Worm (Caenorhabditis elegans) whole organism, late embryonic: ENCODE data around the gene clec-234.

ENCODE experiments used
- C08G9.2 ChIP-seq: sonication (generic microtip); optimal IDR thresholded peaks from 2 replicates; lab custom pipeline; 2016; ENCODE audit warnings: mild to moderate bottlenecking, missing genetic modification characterization, moderate library complexity, missing compliant biosample characterization
- F13H6.1 ChIP-seq: sonication (generic microtip); optimal IDR thresholded peaks from 2 replicates; lab custom pipeline; 2016; ENCODE audit warnings: missing genetic modification characterization, missing compliant biosample characterization
- K02D7.2 ChIP-seq: sonication (generic microtip); optimal IDR thresholded peaks from 2 replicates; lab custom pipeline; 2017; ENCODE audit warnings: mild to moderate bottlenecking, missing genetic modification characterization, missing compliant biosample characterization
- T23F11.4 ChIP-seq: fragments of 200-800 bp; sonication (Bioruptor generic); optimal IDR thresholded peaks from 2 replicates; lab custom pipeline; 2018; ENCODE audit warnings: mild to moderate bottlenecking, missing genetic modification characterization, missing compliant biosample characterization
- ahr-1 ChIP-seq: sonication (generic microtip); optimal IDR thresholded peaks from 2 replicates; lab custom pipeline; 2016; ENCODE audit warnings: missing genetic modification characterization, missing compliant biosample characterization
- ama-1 ChIP-seq: fragments of 150-350 bp; optimal IDR thresholded peaks from 2 replicates; lab custom pipeline; 2014
- ceh-14 ChIP-seq: sonication (generic microtip); optimal IDR thresholded peaks from 2 replicates; lab custom pipeline; 2016; ENCODE audit warnings: missing genotype, missing genetic modification characterization, missing compliant biosample characterization
- ceh-2 ChIP-seq: sonication (generic microtip); optimal IDR thresholded peaks from 2 replicates; lab custom pipeline; 2016; ENCODE audit warnings: missing genotype, missing genetic modification characterization, missing compliant biosample characterization
- ceh-22 ChIP-seq: sonication (generic microtip); optimal IDR thresholded peaks from 2 replicates; lab custom pipeline; 2017; ENCODE audit warnings: missing biosample characterization, missing genetic modification characterization
- ceh-24 ChIP-seq: sonication (generic microtip); optimal IDR thresholded peaks from 2 replicates; lab custom pipeline; 2016; ENCODE audit warnings: mild to moderate bottlenecking, missing genetic modification characterization, missing compliant biosample characterization
- ceh-30 ChIP-seq: fragments of 150-350 bp; optimal IDR thresholded peaks from 2 replicates; lab custom pipeline; 2014; ENCODE audit warnings: missing biosample characterization, missing genetic modification characterization
- ceh-31 ChIP-seq: sonication (generic microtip); optimal IDR thresholded peaks from 2 replicates; lab custom pipeline; 2016; ENCODE audit warnings: missing genetic modification characterization, missing compliant biosample characterization
- ceh-45 ChIP-seq: fragments of 200-800 bp; sonication (Bioruptor generic); IDR thresholded peaks from 2 replicates; pipeline ENCODE4 v1.3.6; 2022; ENCODE audit warnings: missing genetic modification reagents, missing genetic modification characterization, missing compliant biosample characterization
- ceh-6 ChIP-seq: fragments of 200-800 bp; sonication (Bioruptor generic); optimal IDR thresholded peaks from 2 replicates; lab custom pipeline; 2018; ENCODE audit warnings: mild to moderate bottlenecking, missing genetic modification characterization, missing compliant biosample characterization
- dve-1 ChIP-seq: sonication (generic microtip); optimal IDR thresholded peaks from 2 replicates; lab custom pipeline; 2017; ENCODE audit warnings: antibody characterized with exemption, mild to moderate bottlenecking, missing genetic modification characterization, missing compliant biosample characterization
- elt-4 ChIP-seq: sonication (generic microtip); optimal IDR thresholded peaks from 2 replicates; lab custom pipeline; 2016; ENCODE audit warnings: missing genetic modification characterization, missing compliant biosample characterization
- fkh-10 ChIP-seq: fragments of 150-350 bp; optimal IDR thresholded peaks from 2 replicates; lab custom pipeline; 2014; ENCODE audit warnings: missing biosample characterization, missing genetic modification reagents, missing genetic modification characterization
- fkh-6 ChIP-seq: sonication (generic microtip); optimal IDR thresholded peaks from 2 replicates; lab custom pipeline; 2016; ENCODE audit warnings: missing genetic modification characterization, missing compliant biosample characterization
- gmeb-2 ChIP-seq: sonication (generic microtip); optimal IDR thresholded peaks from 2 replicates; lab custom pipeline; 2016; ENCODE audit warnings: missing genetic modification characterization, inconsistent platforms, missing compliant biosample characterization
- hlh-30 ChIP-seq: sonication (generic microtip); optimal IDR thresholded peaks from 2 replicates; lab custom pipeline; 2017; ENCODE audit warnings: antibody characterized with exemption, missing genetic modification characterization, missing compliant biosample characterization; ENCODE audit not compliant: insufficient read depth
- hlh-6 ChIP-seq: sonication (generic microtip); optimal IDR thresholded peaks from 2 replicates; lab custom pipeline; 2016; ENCODE audit warnings: missing genotype, missing genetic modification characterization, missing compliant biosample characterization
- hlh-8 ChIP-seq: sonication (generic microtip); optimal IDR thresholded peaks from 2 replicates; lab custom pipeline; 2016; ENCODE audit warnings: missing genotype, missing genetic modification characterization, missing compliant biosample characterization
- lim-6 ChIP-seq: sonication (generic microtip); optimal IDR thresholded peaks from 2 replicates; lab custom pipeline; 2016; ENCODE audit warnings: missing genetic modification characterization, missing compliant biosample characterization
- mec-3 ChIP-seq: sonication (generic microtip); optimal IDR thresholded peaks from 2 replicates; lab custom pipeline; 2016; ENCODE audit warnings: borderline replicate concordance, missing genetic modification characterization, missing compliant biosample characterization
- nfya-1 ChIP-seq: sonication (generic microtip); optimal IDR thresholded peaks from 2 replicates; lab custom pipeline; 2017; ENCODE audit warnings: missing genetic modification characterization, mild to moderate bottlenecking, missing compliant biosample characterization, antibody characterized with exemption, moderate library complexity
- nhr-11 ChIP-seq: fragments of 150-350 bp; optimal IDR thresholded peaks from 2 replicates; lab custom pipeline; 2014; ENCODE audit warnings: missing biosample characterization, missing genetic modification characterization
- pag-3 ChIP-seq: sonication (generic microtip); optimal IDR thresholded peaks from 2 replicates; lab custom pipeline; 2016; ENCODE audit warnings: missing compliant biosample characterization, missing genetic modification characterization, borderline replicate concordance
- pqm-1 ChIP-seq: sonication (generic microtip); optimal IDR thresholded peaks from 2 replicates; lab custom pipeline; 2016; ENCODE audit warnings: missing genetic modification characterization, missing compliant biosample characterization
- sox-2 ChIP-seq: fragments of 200-800 bp; sonication (Bioruptor generic); IDR thresholded peaks from 2 replicates; pipeline ENCODE4 v1.3.6; 2022; ENCODE audit warnings: missing genetic modification reagents, missing genetic modification characterization, missing compliant biosample characterization
- syd-9 ChIP-seq: sonication (generic microtip); optimal IDR thresholded peaks from 2 replicates; lab custom pipeline; 2016; ENCODE audit warnings: mild to moderate bottlenecking, missing genetic modification characterization, moderate library complexity, missing compliant biosample characterization
- tbx-2 ChIP-seq: sonication (generic microtip); optimal IDR thresholded peaks from 2 replicates; lab custom pipeline; 2016; ENCODE audit warnings: missing genetic modification characterization, missing compliant biosample characterization
- ttx-3 ChIP-seq: sonication (generic microtip); optimal IDR thresholded peaks from 2 replicates; lab custom pipeline; 2016; ENCODE audit warnings: missing genetic modification reagents, missing genetic modification characterization, missing compliant biosample characterization
- ztf-16 ChIP-seq: sonication (generic microtip); optimal IDR thresholded peaks from 2 replicates; lab custom pipeline; 2017; ENCODE audit warnings: missing genetic modification characterization, missing compliant biosample characterization

The clec-234 gene

DNA sequence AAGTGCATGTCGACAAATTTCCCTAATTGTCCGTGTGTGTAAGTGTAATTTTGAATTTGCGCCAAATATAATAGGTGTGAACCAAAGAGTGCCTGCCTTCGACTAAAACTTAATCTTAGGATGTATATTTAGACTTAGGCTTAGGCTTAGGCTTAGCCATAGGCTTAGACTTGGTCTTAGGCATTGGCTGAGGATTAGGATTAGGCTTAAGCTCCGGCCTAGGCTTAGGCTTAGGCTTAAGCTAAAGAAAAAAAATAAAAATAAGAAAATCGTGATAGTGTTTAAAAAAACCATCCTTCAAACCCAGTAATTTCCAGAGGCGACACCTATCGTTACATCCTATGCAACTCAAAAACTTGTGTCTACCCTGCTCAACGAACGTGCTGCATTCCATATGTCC is 12.8 kb upstream of the clec-234 start:
- TF ChIP-seq tbx-2 (tag; lab: Kevin White, UChicago) (no peak), dve-1 (tag; lab: Kevin White, UChicago) (peak; percentile 70), elt-4 (no peak), gmeb-2 (tag; lab: Kevin White, UChicago) (no peak)

DNA sequence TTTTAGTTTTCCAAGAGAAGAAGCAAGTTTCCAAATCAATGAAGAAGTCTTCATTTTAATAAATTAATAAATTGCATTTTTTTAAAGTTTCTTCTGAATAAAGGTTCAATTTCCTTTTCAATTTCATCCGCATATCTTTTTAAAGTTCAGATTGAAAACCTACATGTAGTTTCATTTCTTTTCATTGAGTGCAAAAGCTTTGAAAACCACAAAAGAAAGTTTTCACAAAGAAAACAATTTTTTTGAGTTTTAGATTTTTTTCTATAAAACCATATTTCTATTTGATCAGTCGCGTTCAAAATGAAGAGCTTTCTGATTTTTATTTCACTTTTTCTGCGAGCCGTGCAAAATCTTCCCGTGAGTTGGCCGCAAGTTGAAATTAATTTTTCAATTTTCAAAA is 12.3 kb upstream of the clec-234 start, which contains the start of gene T08G3.6:
TSS of gene T08G3.6 (plus strand) at position 301 of the 400 bp plus-strand sequence.
- TF ChIP-seq hlh-8 (tag; lab: Kevin White, UChicago) (no peak), ceh-24 (tag; lab: Kevin White, UChicago) (no peak), ceh-31 (tag; lab: Kevin White, UChicago) (no peak), ceh-30 (tag; lab: Kevin White, UChicago) (no peak), ama-1 (no peak), pqm-1 (tag; lab: Kevin White, UChicago) (no peak), syd-9 (tag; lab: Kevin White, UChicago) (no peak), ceh-2 (tag; lab: Kevin White, UChicago) (no peak), ceh-14 (tag; lab: Kevin White, UChicago) (no peak), fkh-6 (no peak), nhr-11 (tag; lab: Kevin White, UChicago) (no peak), ttx-3 (tag; lab: Kevin White, UChicago) (no peak), C08G9.2 (tag; lab: Kevin White, UChicago) (no peak), ztf-16 (no peak), hlh-30 (tag; lab: Kevin White, UChicago) (no peak), nfya-1 (no peak)

DNA sequence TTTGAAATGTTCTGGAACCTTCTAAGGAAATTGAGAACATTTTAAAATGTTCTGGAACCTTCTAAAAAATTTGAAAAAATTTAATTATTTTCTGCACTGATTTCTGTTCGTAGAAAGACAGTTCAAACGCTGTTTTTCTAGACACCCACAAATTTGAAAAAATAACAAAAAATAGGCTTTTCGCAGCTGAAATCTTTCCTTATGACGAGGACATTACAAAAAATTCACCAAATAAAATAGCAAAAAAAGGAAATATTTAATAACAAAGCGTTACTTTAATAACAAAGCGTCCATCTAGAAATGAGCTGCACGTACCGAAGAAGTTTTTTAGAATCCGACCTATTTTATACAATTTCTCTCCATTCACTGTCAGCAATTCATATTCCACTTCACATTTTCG is 10.3 kb upstream of the clec-234 start, which contains the start of gene srh-141:
TSS of gene srh-141 (plus strand) at position 301 of the 400 bp plus-strand sequence.
- no peak for TF ChIP-seq tbx-2 (tag; lab: Kevin White, UChicago)
- no peak for TF ChIP-seq pag-3
- TF ChIP-seq ceh-30 (tag; lab: Kevin White, UChicago) = no peak
- no peak for TF ChIP-seq hlh-6 (tag; lab: Kevin White, UChicago)
- TF ChIP-seq ceh-24 (tag; lab: Kevin White, UChicago) = no peak

DNA sequence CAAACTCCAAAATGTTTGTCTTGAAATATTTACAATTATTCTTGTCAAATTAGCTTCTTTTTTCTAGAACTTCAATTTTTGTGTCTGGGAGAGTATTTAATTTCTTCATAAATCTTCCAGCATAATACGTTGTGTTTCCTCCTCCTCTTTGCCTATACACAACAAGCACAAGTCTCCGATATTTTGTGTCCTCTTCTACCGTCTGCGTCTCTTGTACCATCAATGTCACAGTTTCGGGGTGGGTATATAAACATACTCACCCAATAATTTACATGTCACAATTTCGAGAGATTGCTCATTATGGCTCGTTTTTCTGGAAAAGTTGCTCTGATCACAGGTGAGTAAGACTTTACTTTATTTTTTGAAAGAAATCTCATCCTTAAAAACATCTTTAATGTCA is 4.2 kb upstream of the clec-234 start, which contains the start of gene F26D2.15:
TSS of gene F26D2.15 (plus strand) at position 301 of the 400 bp plus-strand sequence.
- TF ChIP-seq ceh-30 (tag; lab: Kevin White, UChicago) (no peak), fkh-10 (GFP tag; lab: Kevin White, UChicago) (no peak), C08G9.2 (tag; lab: Kevin White, UChicago) (no peak), sox-2 (GFP tag; lab: Robert Waterston, UW) (no peak), ahr-1 (tag; lab: Kevin White, UChicago) (no peak), ttx-3 (tag; lab: Kevin White, UChicago) (no peak), K02D7.2 (no peak), gmeb-2 (tag; lab: Kevin White, UChicago) (no peak), mec-3 (tag; lab: Kevin White, UChicago) (no peak)

DNA sequence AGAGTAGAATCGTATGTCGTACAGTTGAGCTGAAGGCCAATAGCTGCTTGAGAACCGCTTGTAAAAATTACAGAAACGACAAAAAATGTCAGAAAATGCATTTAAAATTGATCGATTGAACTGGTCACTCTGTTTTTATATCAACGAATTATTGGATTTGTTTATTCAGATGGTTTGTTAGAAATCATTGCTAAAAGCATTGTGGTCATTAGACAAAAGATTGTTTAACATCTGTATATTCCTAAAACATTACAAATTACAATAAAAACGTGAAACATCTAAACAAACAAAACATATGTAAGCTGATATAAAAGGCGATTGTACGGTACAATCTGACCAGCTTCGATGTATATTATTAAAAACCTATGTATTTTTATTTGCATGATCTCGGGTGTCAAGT is 2.1 kb upstream of the clec-234 start, which contains the start of the genes F26D2.13 and F26D2.14:
TSS of gene F26D2.13 (minus strand) at position 101 of the 400 bp plus-strand sequence.
TSS of gene F26D2.14 (plus strand) at position 346 of the 400 bp plus-strand sequence.
- no peak for TF ChIP-seq ama-1
- TF ChIP-seq ceh-45 (GFP tag; lab: Robert Waterston, UW) = no peak
- no peak for TF ChIP-seq lim-6
- TF ChIP-seq ahr-1 (tag; lab: Kevin White, UChicago) = no peak
- TF ChIP-seq elt-4 = no peak
- TF ChIP-seq ceh-6 (GFP tag; lab: Kevin White, UChicago) = no peak
- TF ChIP-seq nhr-11 (tag; lab: Kevin White, UChicago) = no peak
- no peak for TF ChIP-seq F13H6.1
- no peak for TF ChIP-seq ceh-22 (tag; lab: Kevin White, UChicago)
- TF ChIP-seq hlh-6 (tag; lab: Kevin White, UChicago) = no peak
- no peak for TF ChIP-seq T23F11.4
- TF ChIP-seq sox-2 (GFP tag; lab: Robert Waterston, UW) = no peak
- TF ChIP-seq, all 69 proteins: peak for 0
